Fruit fly (Drosophila melanogaster) whole organism, embryonic: Measurements from ENCODE around the gene Ptpmeg2.

Experiments
- Asciz ChIP-seq: fragments of 200-800 bp; sonication (Bioruptor generic); optimal IDR thresholded peaks from 2 replicates; lab custom pipeline; 2017; ENCODE audit warnings: missing biosample characterization, mild to moderate bottlenecking, missing genetic modification characterization, missing genetic modification reagents
- Blimp-1 ChIP-seq: fragments of 200-800 bp; sonication (Bioruptor generic); optimal IDR thresholded peaks from 3 replicates; lab custom pipeline; 2018; ENCODE audit warnings: missing biosample characterization, missing genetic modification characterization, mild to moderate bottlenecking, moderate library complexity, missing genetic modification reagents
- CG1024 ChIP-seq: fragments of 200-800 bp; sonication (Bioruptor generic); IDR thresholded peaks from 2 replicates; pipeline ENCODE4 v1.3.6; 2022; ENCODE audit warnings: missing biosample characterization, missing genetic modification characterization
- CG10959 ChIP-seq: fragments of 200-800 bp; sonication (Bioruptor generic); IDR thresholded peaks from 2 replicates; pipeline ENCODE4 v1.3.6; 2022; ENCODE audit warnings: missing biosample characterization, missing genetic modification characterization
- CG11247 ChIP-seq: fragments of 200-800 bp; sonication (Bioruptor generic); IDR thresholded peaks from 2 replicates; pipeline ENCODE4 v1.3.6; 2022; ENCODE audit warnings: missing biosample characterization, missing genetic modification characterization
- CG11723 ChIP-seq: fragments of 200-800 bp; sonication (Bioruptor generic); optimal IDR thresholded peaks from 2 replicates; lab custom pipeline; 2017; ENCODE audit warnings: missing biosample characterization, mild to moderate bottlenecking, missing genetic modification characterization
- CG1233 ChIP-seq: fragments of 200-800 bp; sonication (Bioruptor generic); optimal IDR thresholded peaks from 4 replicates; lab custom pipeline; 2018; ENCODE audit warnings: missing biosample characterization, mild to moderate bottlenecking, missing genetic modification characterization
- CG12659 ChIP-seq: fragments of 200-800 bp; sonication (Bioruptor generic); optimal IDR thresholded peaks from 3 replicates; lab custom pipeline; 2017; ENCODE audit warnings: mild to moderate bottlenecking, missing biosample characterization, missing genetic modification reagents, missing genetic modification characterization
- CG14014 ChIP-seq: fragments of 200-800 bp; sonication (Bioruptor generic); IDR thresholded peaks from 2 replicates; pipeline ENCODE4 v1.3.6; 2022; ENCODE audit warnings: missing biosample characterization, missing genetic modification characterization
- CG15601 ChIP-seq: fragments of 200-800 bp; sonication (Bioruptor generic); optimal IDR thresholded peaks from 3 replicates; lab custom pipeline; 2019; ENCODE audit warnings: missing biosample characterization, mild to moderate bottlenecking, missing genetic modification characterization, moderate library complexity
- CG17385 ChIP-seq: fragments of 200-800 bp; sonication (Bioruptor generic); optimal IDR thresholded peaks from 3 replicates; lab custom pipeline; 2018; ENCODE audit warnings: missing biosample characterization, mild to moderate bottlenecking, missing genetic modification characterization
- CG17829 ChIP-seq: fragments of 200-800 bp; optimal IDR thresholded peaks from 2 replicates; lab custom pipeline; 2019; ENCODE audit warnings: missing biosample characterization, mild to moderate bottlenecking, missing genetic modification characterization, moderate library complexity
- CG18262 ChIP-seq: fragments of 200-800 bp; optimal IDR thresholded peaks from 3 replicates; lab custom pipeline; 2019; ENCODE audit warnings: missing biosample characterization, mild to moderate bottlenecking, missing genetic modification characterization, moderate library complexity
- CG31365 ChIP-seq: fragments of 200-800 bp; sonication (Bioruptor generic); optimal IDR thresholded peaks from 2 replicates; lab custom pipeline; 2018; ENCODE audit warnings: missing biosample characterization, mild to moderate bottlenecking, missing genetic modification characterization
- CG3847 ChIP-seq: fragments of 200-800 bp; sonication (Bioruptor generic); IDR thresholded peaks from 2 replicates; pipeline ENCODE4 v1.3.6; 2022; ENCODE audit warnings: missing biosample characterization, missing genetic modification characterization
- CG4424 ChIP-seq: fragments of 200-800 bp; sonication (Bioruptor generic); optimal IDR thresholded peaks from 3 replicates; lab custom pipeline; 2016; ENCODE audit warnings: missing biosample characterization, missing genetic modification characterization
- CG5180 ChIP-seq: fragments of 200-800 bp; sonication (Bioruptor generic); optimal IDR thresholded peaks from 3 replicates; lab custom pipeline; 2017; ENCODE audit warnings: missing biosample characterization, missing genetic modification characterization, mild to moderate bottlenecking, moderate library complexity, missing genetic modification reagents
- CG8290 ChIP-seq, 3 experiments: fragments of 200-800 bp; sonication (Bioruptor generic); optimal IDR thresholded peaks; 2 replicates each; lab custom pipeline; 2016 to 2019; ENCODE audit warnings: missing biosample characterization in 3 of 3, missing genetic modification characterization in 3 of 3, mild to moderate bottlenecking in 2 of 3, moderate library complexity in 1 of 3
- CG8388 ChIP-seq: fragments of 200-800 bp; sonication (Bioruptor generic); optimal IDR thresholded peaks from 2 replicates; lab custom pipeline; 2019; ENCODE audit warnings: missing biosample characterization, mild to moderate bottlenecking, missing genetic modification characterization, moderate library complexity
- CG8924 ChIP-seq: fragments of 200-800 bp; optimal IDR thresholded peaks from 3 replicates; lab custom pipeline; 2019; ENCODE audit warnings: missing biosample characterization, mild to moderate bottlenecking, missing genetic modification characterization, moderate library complexity
- Chrac-16 ChIP-seq: fragments of 200-800 bp; sonication (Bioruptor generic); optimal IDR thresholded peaks from 3 replicates; lab custom pipeline; 2016; ENCODE audit warnings: missing biosample characterization, missing genetic modification characterization
- D19A ChIP-seq: fragments of 200-800 bp; optimal IDR thresholded peaks from 3 replicates; lab custom pipeline; 2019; ENCODE audit warnings: missing biosample characterization, mild to moderate bottlenecking, missing genetic modification characterization, moderate library complexity
- HLH3B ChIP-seq: fragments of 200-800 bp; sonication (Bioruptor generic); IDR thresholded peaks from 2 replicates; pipeline ENCODE4 v1.3.6; 2022; ENCODE audit warnings: missing biosample characterization, missing genetic modification characterization
- Hr3 ChIP-seq: fragments of 200-800 bp; sonication (Bioruptor generic); optimal IDR thresholded peaks from 3 replicates; lab custom pipeline; 2016; ENCODE audit warnings: missing biosample characterization, missing genetic modification characterization
- Jarid2 ChIP-seq: fragments of 200-800 bp; sonication (Bioruptor generic); optimal IDR thresholded peaks from 3 replicates; lab custom pipeline; 2017; ENCODE audit warnings: mild to moderate bottlenecking, missing biosample characterization, missing genetic modification reagents, missing genetic modification characterization
- MTF-1 ChIP-seq: fragments of 200-800 bp; sonication (Bioruptor generic); optimal IDR thresholded peaks from 2 replicates; lab custom pipeline; 2018; ENCODE audit warnings: missing biosample characterization, mild to moderate bottlenecking, missing genetic modification characterization, borderline replicate concordance
- Meics ChIP-seq: fragments of 200-800 bp; sonication (Bioruptor generic); optimal IDR thresholded peaks from 2 replicates; lab custom pipeline; 2017; ENCODE audit warnings: missing biosample characterization, mild to moderate bottlenecking, missing genetic modification characterization
- Mrtf ChIP-seq: fragments of 200-800 bp; sonication (Bioruptor generic); IDR thresholded peaks from 3 replicates; pipeline ENCODE4 v1.3.6; 2022; ENCODE audit warnings: missing biosample characterization, missing genetic modification characterization
- Rx ChIP-seq: fragments of 200-800 bp; sonication (Bioruptor generic); IDR thresholded peaks from 2 replicates; pipeline ENCODE4 v1.3.6; 2022; ENCODE audit warnings: missing biosample characterization, missing genetic modification characterization
- Spps ChIP-seq: fragments of 200-800 bp; sonication (Bioruptor generic); optimal IDR thresholded peaks from 2 replicates; lab custom pipeline; 2018; ENCODE audit warnings: missing biosample characterization, mild to moderate bottlenecking, missing genetic modification characterization
- bcd ChIP-seq: fragments of 200-800 bp; sonication (Bioruptor generic); optimal IDR thresholded peaks from 2 replicates; lab custom pipeline; 2017; ENCODE audit warnings: missing biosample characterization, mild to moderate bottlenecking, missing genetic modification characterization
- dimm ChIP-seq: fragments of 200-800 bp; sonication (Bioruptor generic); IDR thresholded peaks from 2 replicates; pipeline ENCODE4 v1.3.6; 2022; ENCODE audit warnings: missing biosample characterization, missing genetic modification characterization
- dm ChIP-seq: fragments of 200-800 bp; sonication (Bioruptor generic); optimal IDR thresholded peaks from 3 replicates; lab custom pipeline; 2016; ENCODE audit warnings: missing biosample characterization, missing genetic modification characterization
- dmrt11E ChIP-seq: fragments of 200-800 bp; sonication (Bioruptor generic); optimal IDR thresholded peaks from 3 replicates; lab custom pipeline; 2018; ENCODE audit warnings: missing biosample characterization, mild to moderate bottlenecking, missing genetic modification characterization, moderate library complexity
- esg ChIP-seq: fragments of 200-800 bp; sonication (Bioruptor generic); conservative IDR thresholded peaks from 2 replicates; pipeline ENCODE4 v1.3.6; 2022; ENCODE audit warnings: missing biosample characterization, missing genetic modification characterization
- eve ChIP-seq, 2 experiments: fragments of >200 bp; optimal IDR thresholded peaks; 2 replicates each; lab custom pipeline; 2017; ENCODE audit warnings: missing biosample characterization in 2 of 2, missing genetic modification characterization in 2 of 2
- insv ChIP-seq, 2 experiments: fragments of 200-800 bp; sonication (Bioruptor generic); optimal IDR thresholded peaks; 3 replicates each; lab custom pipeline; 2016 to 2018; ENCODE audit warnings: missing biosample characterization in 2 of 2, missing genetic modification characterization in 2 of 2
- klu ChIP-seq: fragments of 200-800 bp; sonication (Bioruptor generic); IDR thresholded peaks from 2 replicates; pipeline ENCODE4 v1.3.6; 2022; ENCODE audit warnings: missing biosample characterization, missing genetic modification characterization
- phol ChIP-seq: fragments of 200-800 bp; sonication (Bioruptor generic); optimal IDR thresholded peaks from 3 replicates; lab custom pipeline; 2018; ENCODE audit warnings: missing biosample characterization, mild to moderate bottlenecking, missing genetic modification characterization, moderate library complexity
- prd ChIP-seq, 3 experiments: fragments of >200 bp in 2 of 3; fragments of 200-800 bp in 1 of 3; sonication (Bioruptor generic) in 1 of 3; optimal IDR thresholded peaks in 2 of 3; IDR thresholded peaks in 1 of 3; 2 replicates in 2 of 3; 3 replicates in 1 of 3; pipeline versions ENCODE4 v1.3.6 to Lab custom; 2017 to 2022; ENCODE audit warnings: missing biosample characterization in 1 of 3, missing genetic modification characterization in 1 of 3
- repo ChIP-seq: fragments of 200-800 bp; sonication (Bioruptor generic); optimal IDR thresholded peaks from 2 replicates; lab custom pipeline; 2016; ENCODE audit warnings: missing biosample characterization, missing genetic modification characterization
- row ChIP-seq: fragments of 200-800 bp; sonication (Bioruptor generic); IDR thresholded peaks from 3 replicates; pipeline ENCODE4 v1.3.6; 2022; ENCODE audit warnings: missing biosample characterization, missing genetic modification characterization
- run ChIP-seq: fragments of 200-800 bp; sonication (Bioruptor generic); optimal IDR thresholded peaks from 3 replicates; lab custom pipeline; 2018; ENCODE audit warnings: missing biosample characterization, mild to moderate bottlenecking, missing genetic modification characterization
- salm ChIP-seq: fragments of 200-800 bp; sonication (Bioruptor generic); optimal IDR thresholded peaks from 2 replicates; lab custom pipeline; 2018; ENCODE audit warnings: missing biosample characterization, mild to moderate bottlenecking, missing genetic modification characterization
- slbo ChIP-seq: fragments of 200-800 bp; sonication (Bioruptor generic); IDR thresholded peaks from 2 replicates; pipeline ENCODE4 v1.3.6; 2022; ENCODE audit warnings: missing biosample characterization, missing genetic modification characterization
- tap ChIP-seq: fragments of 200-800 bp; optimal IDR thresholded peaks from 3 replicates; lab custom pipeline; 2019; ENCODE audit warnings: missing biosample characterization, mild to moderate bottlenecking, missing genetic modification characterization, moderate library complexity
- tin ChIP-seq: fragments of 200-800 bp; sonication (Bioruptor generic); optimal IDR thresholded peaks from 3 replicates; lab custom pipeline; 2016; ENCODE audit warnings: missing biosample characterization, missing genetic modification characterization
- ttk ChIP-seq: fragments of 200-800 bp; sonication (Bioruptor generic); IDR thresholded peaks from 2 replicates; pipeline ENCODE4 v2.1.2; 2022; ENCODE audit warnings: missing biosample characterization, missing genetic modification characterization
- zen2 ChIP-seq: fragments of 200-800 bp; sonication (Bioruptor generic); IDR thresholded peaks from 3 replicates; pipeline ENCODE4 v1.3.6; 2022; ENCODE audit warnings: missing biosample characterization, missing genetic modification characterization; ENCODE audit not compliant: partially characterized antibody

The Ptpmeg2 gene

dm6 chrX:9652006-9652405 is 6.9 kb downstream of the Ptpmeg2 start (continued):
- TF ChIP-seq CG3847 (GFP tag; lab: Robert Waterston, UW) = peak; percentile 23; the same call in 1 of the 2 replicates
- peak; percentile 82 for TF ChIP-seq Blimp-1 (GFP tag; lab: Kevin White, UChicago)
- TF ChIP-seq CG14014 (GFP tag; lab: Robert Waterston, UW) = peak; percentile 65; the same call in 1 of the 2 replicates
- TF ChIP-seq CG11723 (GFP tag; lab: Kevin White, UChicago) = peak; percentile 7
- TF ChIP-seq CG15601 (tag; lab: Kevin White, UChicago) = peak; percentile 44
- TF ChIP-seq tin (GFP tag; lab: Kevin White, UChicago) = peak; percentile 63
- TF ChIP-seq prd (optimal IDR thresholded peaks at IDR 0.05; lab: Kevin White, UChicago) = no peak
- TF ChIP-seq prd (GFP tag; IDR thresholded peaks at IDR 0.05; lab: Robert Waterston, UW) = peak; percentile 70
- peak in 1 of 2 experiments; percentile 77 for TF ChIP-seq eve (GFP tag; optimal IDR thresholded peaks at IDR 0.05; lab: Kevin White, UChicago)
- TF ChIP-seq dm (GFP tag; lab: Kevin White, UChicago) = no peak
- TF ChIP-seq CG10959 (GFP tag; lab: Robert Waterston, UW) = peak; percentile 20; the same call in 1 of the 2 replicates
- TF ChIP-seq Rx (GFP tag; lab: Robert Waterston, UW) = peak; percentile 47
- no peak for TF ChIP-seq repo (GFP tag; lab: Kevin White, UChicago)
- TF ChIP-seq dmrt11E = peak; percentile 22
- peak; percentile 44 for TF ChIP-seq CG17829 (tag; lab: Kevin White, UChicago)
- TF ChIP-seq CG1024 (GFP tag; lab: Robert Waterston, UW) = 0 out of 2 replicates have a peak, but pooled peaks have one; percentile 34
- TF ChIP-seq ttk (GFP tag; lab: Robert Waterston, UW) = peak; percentile 73
- TF ChIP-seq D19A (tag; lab: Kevin White, UChicago) = peak; percentile 46
- TF ChIP-seq salm = peak; percentile 44
- peak; percentile 27 for TF ChIP-seq run
- TF ChIP-seq esg = peak; percentile 54
- peak; percentile 40 for TF ChIP-seq Chrac-16 (GFP tag; lab: Kevin White, UChicago)
- peak; percentile 52 for TF ChIP-seq CG1233 (GFP tag; lab: Kevin White, UChicago)
- peak; percentile 57 for TF ChIP-seq bcd (GFP tag; lab: Kevin White, UChicago)
- TF ChIP-seq MTF-1 (GFP tag; lab: Kevin White, UChicago) = no peak
- no peak for TF ChIP-seq CG8290 (GFP tag; optimal IDR thresholded peaks at IDR 0.05; lab: Kevin White, UChicago)
- TF ChIP-seq CG8290 (tag; optimal IDR thresholded peaks at IDR 0.05; lab: Kevin White, UChicago) = no peak
- TF ChIP-seq CG11247 (GFP tag; lab: Robert Waterston, UW) = peak; percentile 58
- TF ChIP-seq CG12659 (GFP tag; lab: Kevin White, UChicago) = peak; percentile 32
- TF ChIP-seq CG18262 = peak; percentile 57
- TF ChIP-seq CG5180 (GFP tag; lab: Kevin White, UChicago) = peak; percentile 16
- peak; percentile 49 for TF ChIP-seq CG17385 (GFP tag; lab: Kevin White, UChicago)
- TF ChIP-seq Asciz (GFP tag; lab: Kevin White, UChicago) = peak; percentile 68
- no peak for TF ChIP-seq Spps (tag; lab: Kevin White, UChicago)
- 0 out of 2 replicates have a peak, but pooled peaks have one; percentile 16 for TF ChIP-seq klu (GFP tag; lab: Robert Waterston, UW)
- TF ChIP-seq Meics (GFP tag; lab: Kevin White, UChicago) = peak; percentile 24
- TF ChIP-seq CG8924 (tag; lab: Kevin White, UChicago) = peak; percentile 55
- TF ChIP-seq slbo (GFP tag; lab: Robert Waterston, UW) = peak; percentile 64
- TF ChIP-seq CG31365 (tag; lab: Kevin White, UChicago) = no peak
- peak; percentile 20 for TF ChIP-seq Jarid2
- peak; percentile 55 for TF ChIP-seq CG4424 (GFP tag; lab: Kevin White, UChicago)
- TF ChIP-seq Hr3 = peak; percentile 40
- TF ChIP-seq dimm (GFP tag; lab: Robert Waterston, UW) = peak; percentile 52
- TF ChIP-seq phol (tag; lab: Kevin White, UChicago) = peak; percentile 70
- no peak for TF ChIP-seq insv (GFP tag; optimal IDR thresholded peaks at IDR 0.05; lab: Kevin White, UChicago)
- peak; percentile 75 for TF ChIP-seq HLH3B
- peak; percentile 62 for TF ChIP-seq row (GFP tag; lab: Robert Waterston, UW)
- TF ChIP-seq zen2 (GFP tag; lab: Robert Waterston, UW) = no peak
- TF ChIP-seq tap = peak; percentile 39
- peak; percentile 55 for TF ChIP-seq CG8388 (GFP tag; lab: Kevin White, UChicago)
- peak; percentile 62; the same call in 1 of the 3 replicates for TF ChIP-seq Mrtf (GFP tag; lab: Robert Waterston, UW)
